Worm (Caenorhabditis elegans): ENCODE measurements around the gene F56D5.2.

- TF ChIP-seq ceh-82 (tag; optimal IDR thresholded peaks at IDR 0.05) (no peak), nhr-23 (tag; optimal IDR thresholded peaks at IDR 0.05) (no peak), elt-1 (tag; optimal IDR thresholded peaks at IDR 0.05) (no peak), fos-1 (tag; optimal IDR thresholded peaks at IDR 0.05) (no peak), egl-27 (tag; optimal IDR thresholded peaks at IDR 0.05) (no peak), ztf-4 (tag; optimal IDR thresholded peaks at IDR 0.05) (no peak), nfya-1 (tag; optimal IDR thresholded peaks at IDR 0.05; ENCODE audit: insufficient read depth) (no peak), nhr-12 (tag; optimal IDR thresholded peaks at IDR 0.05) (no peak), mdl-1 (tag; optimal IDR thresholded peaks at IDR 0.05) (no peak), fkh-10 (GFP tag; optimal IDR thresholded peaks at IDR 0.05) (no peak)
These were observed 24.0 kb upstream of the F56D5.2 start, which contains the start of gene F56D5.9 for ce11 chrIV:9422408-9422807.

Data from whole organism, L3 larva.